Fruit fly (Drosophila melanogaster) whole organism, embryonic: ENCODE measurements around the gene CG9270.

Experiments
- Atf3 ChIP-seq: fragments of 200-800 bp; sonication (Bioruptor generic); optimal IDR thresholded peaks from 3 replicates; lab custom pipeline; 2016; ENCODE audit warnings: missing biosample characterization, missing genetic modification characterization
- Blimp-1 ChIP-seq: fragments of 200-800 bp; sonication (Bioruptor generic); optimal IDR thresholded peaks from 3 replicates; lab custom pipeline; 2018; ENCODE audit warnings: missing biosample characterization, missing genetic modification characterization, mild to moderate bottlenecking, moderate library complexity, missing genetic modification reagents
- CG10366 ChIP-seq: fragments of 200-800 bp; sonication (Bioruptor generic); IDR thresholded peaks from 2 replicates; pipeline ENCODE4 v1.3.6; 2022; ENCODE audit warnings: missing biosample characterization, missing genetic modification characterization
- CG12071 ChIP-seq: fragments of 200-800 bp; sonication (Bioruptor generic); optimal IDR thresholded peaks from 3 replicates; lab custom pipeline; 2018; ENCODE audit warnings: missing biosample characterization, mild to moderate bottlenecking, missing genetic modification characterization
- CG12236 ChIP-seq: fragments of 200-800 bp; sonication (Bioruptor generic); optimal IDR thresholded peaks from 2 replicates; lab custom pipeline; 2016; ENCODE audit warnings: missing biosample characterization, missing genetic modification characterization
- CG12744 ChIP-seq: fragments of 200-800 bp; sonication (Bioruptor generic); optimal IDR thresholded peaks from 2 replicates; lab custom pipeline; 2016; ENCODE audit warnings: missing biosample characterization, missing genetic modification characterization
- CG14441 ChIP-seq: fragments of 200-800 bp; sonication (Bioruptor generic); IDR thresholded peaks from 2 replicates; pipeline ENCODE4 v1.3.6; 2022; ENCODE audit warnings: missing biosample characterization, missing genetic modification characterization
- CG15696 ChIP-seq: fragments of 200-800 bp; sonication (Bioruptor generic); optimal IDR thresholded peaks from 2 replicates; lab custom pipeline; 2019; ENCODE audit warnings: missing biosample characterization, mild to moderate bottlenecking, missing genetic modification characterization, moderate library complexity
- CG1602 ChIP-seq: fragments of 200-800 bp; sonication (Bioruptor generic); optimal IDR thresholded peaks from 3 replicates; lab custom pipeline; 2016; ENCODE audit warnings: missing biosample characterization, missing genetic modification characterization
- CG2889 ChIP-seq: fragments of 200-800 bp; sonication (Bioruptor generic); IDR thresholded peaks from 3 replicates; pipeline ENCODE4 v1.3.6; 2022; ENCODE audit warnings: missing biosample characterization, missing genetic modification characterization
- CG31365 ChIP-seq: fragments of 200-800 bp; sonication (Bioruptor generic); optimal IDR thresholded peaks from 2 replicates; lab custom pipeline; 2018; ENCODE audit warnings: missing biosample characterization, mild to moderate bottlenecking, missing genetic modification characterization
- CG31441 ChIP-seq: fragments of 200-800 bp; sonication (Bioruptor generic); IDR thresholded peaks from 2 replicates; pipeline ENCODE4 v1.3.6; 2022; ENCODE audit warnings: missing biosample characterization, missing genetic modification characterization
- CG34376 ChIP-seq: fragments of 200-800 bp; sonication (Bioruptor generic); optimal IDR thresholded peaks from 2 replicates; lab custom pipeline; 2018; ENCODE audit warnings: missing biosample characterization, mild to moderate bottlenecking, missing genetic modification characterization
- CG4404 ChIP-seq: fragments of 200-800 bp; sonication (Bioruptor generic); IDR thresholded peaks from 2 replicates; pipeline ENCODE4 v1.3.6; 2022; ENCODE audit warnings: missing biosample characterization, missing genetic modification characterization
- CG6272 ChIP-seq: fragments of 200-800 bp; sonication (Bioruptor generic); IDR thresholded peaks from 2 replicates; pipeline ENCODE4 v1.3.6; 2022; ENCODE audit warnings: missing biosample characterization, missing genetic modification characterization
- CG8924 ChIP-seq: fragments of 200-800 bp; optimal IDR thresholded peaks from 3 replicates; lab custom pipeline; 2019; ENCODE audit warnings: missing biosample characterization, mild to moderate bottlenecking, missing genetic modification characterization, moderate library complexity
- D19A ChIP-seq: fragments of 200-800 bp; optimal IDR thresholded peaks from 3 replicates; lab custom pipeline; 2019; ENCODE audit warnings: missing biosample characterization, mild to moderate bottlenecking, missing genetic modification characterization, moderate library complexity
- Dip3 ChIP-seq: fragments of 200-800 bp; sonication (Bioruptor generic); optimal IDR thresholded peaks from 3 replicates; lab custom pipeline; 2016; ENCODE audit warnings: missing biosample characterization, missing genetic modification characterization
- Doc3 ChIP-seq: fragments of 200-800 bp; sonication (Bioruptor generic); IDR thresholded peaks from 3 replicates; pipeline ENCODE4 v1.3.6; 2022; ENCODE audit warnings: missing biosample characterization, missing genetic modification characterization; ENCODE audit not compliant: partially characterized antibody
- HHEX ChIP-seq: fragments of 200-800 bp; sonication (Bioruptor generic); optimal IDR thresholded peaks from 3 replicates; lab custom pipeline; 2017; ENCODE audit warnings: missing biosample characterization, mild to moderate bottlenecking, missing genetic modification characterization, missing genetic modification reagents
- Hr78 ChIP-seq, 2 experiments: fragments of 200-800 bp in 1 of 2; fragments of >200 bp in 1 of 2; sonication (Bioruptor generic) in 1 of 2; optimal IDR thresholded peaks; 2 replicates each; lab custom pipeline; 2017 to 2019; ENCODE audit warnings: missing biosample characterization in 2 of 2, missing genetic modification characterization in 2 of 2, mild to moderate bottlenecking in 1 of 2, moderate library complexity in 1 of 2
- Hsf ChIP-seq: fragments of 200-800 bp; sonication (Bioruptor generic); optimal IDR thresholded peaks from 3 replicates; lab custom pipeline; 2016; ENCODE audit warnings: missing biosample characterization, missing genetic modification characterization
- Jarid2 ChIP-seq: fragments of 200-800 bp; sonication (Bioruptor generic); optimal IDR thresholded peaks from 3 replicates; lab custom pipeline; 2017; ENCODE audit warnings: mild to moderate bottlenecking, missing biosample characterization, missing genetic modification reagents, missing genetic modification characterization
- Lhr ChIP-seq: fragments of 200-800 bp; sonication (Bioruptor generic); optimal IDR thresholded peaks from 3 replicates; lab custom pipeline; 2017; ENCODE audit warnings: mild to moderate bottlenecking, missing biosample characterization, missing genetic modification reagents, missing genetic modification characterization
- NFAT ChIP-seq: fragments of 200-800 bp; sonication (Bioruptor generic); IDR thresholded peaks from 2 replicates; pipeline ENCODE4 v1.3.6; 2022; ENCODE audit warnings: missing biosample characterization, missing genetic modification characterization
- Ptx1 ChIP-seq: fragments of 200-800 bp; sonication (Bioruptor generic); IDR thresholded peaks from 2 replicates; pipeline ENCODE4 v1.3.6; 2022; ENCODE audit warnings: missing biosample characterization, missing genetic modification characterization
- Ravus ChIP-seq: fragments of 200-800 bp; sonication (Bioruptor generic); IDR thresholded peaks from 2 replicates; pipeline ENCODE4 v1.3.6; 2022; ENCODE audit warnings: missing biosample characterization, missing genetic modification characterization
- Side ChIP-seq: fragments of 200-800 bp; sonication (Bioruptor generic); optimal IDR thresholded peaks from 2 replicates; lab custom pipeline; 2016; ENCODE audit warnings: missing biosample characterization, missing genetic modification characterization
- Stat92E ChIP-seq, 3 experiments: fragments of >200 bp in 2 of 3; fragments of 200-800 bp in 1 of 3; sonication (Bioruptor generic) in 1 of 3; optimal IDR thresholded peaks; 2 replicates each; lab custom pipeline; 2017 to 2019; ENCODE audit warnings: missing biosample characterization in 3 of 3, missing genetic modification characterization in 3 of 3, mild to moderate bottlenecking in 1 of 3, moderate library complexity in 1 of 3
- ac ChIP-seq: fragments of 200-800 bp; sonication (Bioruptor generic); optimal IDR thresholded peaks from 3 replicates; lab custom pipeline; 2017; ENCODE audit warnings: missing biosample characterization, mild to moderate bottlenecking, missing genetic modification characterization
- amos ChIP-seq: fragments of 200-800 bp; sonication (Bioruptor generic); IDR thresholded peaks from 2 replicates; pipeline ENCODE4 v1.3.6; 2022; ENCODE audit warnings: missing biosample characterization, missing genetic modification characterization; ENCODE audit not compliant: partially characterized antibody
- bcd ChIP-seq: fragments of 200-800 bp; sonication (Bioruptor generic); optimal IDR thresholded peaks from 2 replicates; lab custom pipeline; 2017; ENCODE audit warnings: missing biosample characterization, mild to moderate bottlenecking, missing genetic modification characterization
- caup ChIP-seq: fragments of 200-800 bp; sonication (Bioruptor generic); optimal IDR thresholded peaks from 3 replicates; lab custom pipeline; 2017; ENCODE audit warnings: missing biosample characterization, mild to moderate bottlenecking, missing genetic modification characterization, moderate library complexity; ENCODE audit not compliant: severe bottlenecking
- corto ChIP-seq: fragments of 200-800 bp; sonication (Bioruptor generic); optimal IDR thresholded peaks from 2 replicates; lab custom pipeline; 2016; ENCODE audit warnings: missing biosample characterization, mild to moderate bottlenecking, missing genetic modification characterization, moderate library complexity
- cwo ChIP-seq: fragments of 200-800 bp; sonication (Bioruptor generic); optimal IDR thresholded peaks from 3 replicates; lab custom pipeline; 2017; ENCODE audit warnings: missing biosample characterization, missing genetic modification characterization, mild to moderate bottlenecking, moderate library complexity, missing genetic modification reagents
- dan ChIP-seq: fragments of 200-800 bp; sonication (Bioruptor generic); IDR thresholded peaks from 2 replicates; pipeline ENCODE4 v1.3.6; 2022; ENCODE audit warnings: missing biosample characterization, missing genetic modification characterization
- dati ChIP-seq: fragments of 200-800 bp; sonication (Bioruptor generic); IDR thresholded peaks from 2 replicates; pipeline ENCODE4 v1.3.6; 2022; ENCODE audit warnings: missing biosample characterization, missing genetic modification characterization
- gfzf ChIP-seq: fragments of 200-800 bp; sonication (Bioruptor generic); optimal IDR thresholded peaks from 2 replicates; lab custom pipeline; 2016; ENCODE audit warnings: missing biosample characterization, mild to moderate bottlenecking, missing genetic modification characterization, moderate library complexity
- h ChIP-seq: fragments of >200 bp; optimal IDR thresholded peaks from 2 replicates; lab custom pipeline; 2017
- hkb ChIP-seq, 2 experiments: fragments of 200-800 bp in 1 of 2; fragments of >200 bp in 1 of 2; sonication (Bioruptor generic) in 1 of 2; IDR thresholded peaks in 1 of 2; optimal IDR thresholded peaks in 1 of 2; 2 replicates each; pipeline versions ENCODE4 v1.3.6 to Lab custom; 2017 to 2022; ENCODE audit warnings: missing biosample characterization in 1 of 2, missing genetic modification characterization in 1 of 2
- lmd ChIP-seq: fragments of 200-800 bp; sonication (Bioruptor generic); IDR thresholded peaks from 2 replicates; pipeline ENCODE4 v1.3.6; 2022; ENCODE audit warnings: missing biosample characterization, missing genetic modification characterization
- nerfin-1 ChIP-seq: fragments of 200-800 bp; sonication (Bioruptor generic); optimal IDR thresholded peaks from 3 replicates; lab custom pipeline; 2019; ENCODE audit warnings: missing biosample characterization, mild to moderate bottlenecking, missing genetic modification characterization, moderate library complexity
- pita ChIP-seq: fragments of 200-800 bp; sonication (Bioruptor generic); optimal IDR thresholded peaks from 2 replicates; lab custom pipeline; 2017; ENCODE audit warnings: missing biosample characterization, mild to moderate bottlenecking, missing genetic modification characterization
- pnt ChIP-seq: fragments of 200-800 bp; sonication (Bioruptor generic); optimal IDR thresholded peaks from 3 replicates; lab custom pipeline; 2016; ENCODE audit warnings: missing biosample characterization, missing genetic modification characterization
- ranshi ChIP-seq: fragments of 200-800 bp; sonication (Bioruptor generic); IDR thresholded peaks from 2 replicates; pipeline ENCODE4 v1.3.6; 2022; ENCODE audit warnings: missing biosample characterization, missing genetic modification characterization
- ro ChIP-seq: fragments of 200-800 bp; sonication (Bioruptor generic); IDR thresholded peaks from 2 replicates; pipeline ENCODE4 v1.3.6; 2022; ENCODE audit warnings: missing biosample characterization, missing genetic modification characterization
- sr ChIP-seq: fragments of 200-800 bp; sonication (Bioruptor generic); IDR thresholded peaks from 3 replicates; pipeline ENCODE4 v1.3.6; 2022; ENCODE audit warnings: missing biosample characterization, missing genetic modification characterization
- zen2 ChIP-seq: fragments of 200-800 bp; sonication (Bioruptor generic); IDR thresholded peaks from 3 replicates; pipeline ENCODE4 v1.3.6; 2022; ENCODE audit warnings: missing biosample characterization, missing genetic modification characterization; ENCODE audit not compliant: partially characterized antibody

Gene CG9270

DNA sequence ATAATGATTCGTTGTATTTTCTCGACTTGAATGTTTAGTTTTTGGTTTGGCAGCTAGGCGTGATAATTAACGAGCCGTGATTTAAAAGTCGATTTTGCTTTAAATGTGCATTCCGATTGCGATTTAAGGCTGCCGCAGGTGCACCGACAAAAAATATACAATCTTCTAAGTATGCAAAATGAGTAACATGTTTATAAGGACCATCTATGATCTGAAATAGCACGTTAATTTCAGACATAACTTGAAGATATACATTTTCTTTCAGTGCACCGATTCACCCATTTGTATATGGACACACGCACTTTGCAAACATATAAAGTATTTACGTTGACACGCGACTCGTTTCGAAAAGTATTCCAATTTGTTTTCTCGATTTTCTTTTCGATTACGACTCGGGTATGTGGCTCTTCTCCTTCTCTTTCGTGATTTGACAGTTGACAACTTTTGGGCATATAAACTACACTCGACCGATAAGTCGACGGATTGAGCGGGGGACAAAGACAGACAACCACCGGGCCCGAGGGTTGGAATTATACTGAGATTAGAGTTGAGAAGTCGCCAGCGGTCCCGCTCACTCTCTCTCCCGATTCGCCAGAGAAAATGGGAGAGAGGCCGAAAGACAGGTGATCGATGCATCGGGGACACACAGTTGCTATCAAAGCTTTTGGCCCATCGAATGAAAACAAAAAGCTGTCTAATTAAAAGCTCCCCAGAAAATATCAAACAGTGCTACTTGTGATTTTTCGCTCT is 43.9 kb downstream of the CG9270 start (continued):
- TF ChIP-seq bcd (GFP tag; lab: Kevin White, UChicago) (peak; percentile 43), CG6272 (GFP tag; lab: Robert Waterston, UW) (no peak), CG31441 (GFP tag; lab: Robert Waterston, UW) (0 out of 2 replicates have a peak, but pooled peaks have one; percentile 46), amos (no peak; the same call in 1 of the 2 replicates), Ravus (GFP tag; lab: Robert Waterston, UW) (peak; percentile 39; the same call in 1 of the 2 replicates), CG31365 (tag; lab: Kevin White, UChicago) (peak; percentile 3), CG8924 (tag; lab: Kevin White, UChicago) (peak; percentile 8), CG15696 (no peak), nerfin-1 (tag; lab: Kevin White, UChicago) (no peak), h (lab: Kevin White, UChicago) (no peak), sr (GFP tag; lab: Robert Waterston, UW) (no peak; the same call in 2 of the 3 replicates), Atf3 (GFP tag; lab: Kevin White, UChicago) (peak; percentile 4), NFAT (no peak), CG12236 (no peak), cwo (GFP tag; lab: Kevin White, UChicago) (peak; percentile 42), corto (GFP tag; lab: Kevin White, UChicago) (no peak), lmd (GFP tag; lab: Robert Waterston, UW) (peak; percentile 35), Hr78 (GFP tag; optimal IDR thresholded peaks at IDR 0.05; lab: Kevin White, UChicago) (peak in 1 of 2 experiments; percentile 29), pnt (GFP tag; lab: Kevin White, UChicago) (peak; percentile 11), CG12744 (GFP tag; lab: Kevin White, UChicago) (no peak), Stat92E (GFP tag; optimal IDR thresholded peaks at IDR 0.05; lab: Kevin White, UChicago) (peak in 1 of 3 experiments; percentile 17), CG1602 (GFP tag; lab: Kevin White, UChicago) (no peak), dan (GFP tag; lab: Robert Waterston, UW) (no peak), ro (GFP tag; lab: Robert Waterston, UW) (no peak), caup (GFP tag; lab: Kevin White, UChicago) (peak; percentile 5), pita (GFP tag; lab: Kevin White, UChicago) (no peak), dati (GFP tag; lab: Robert Waterston, UW) (no peak), HHEX (GFP tag; lab: Kevin White, UChicago) (peak; percentile 19), ranshi (GFP tag; lab: Robert Waterston, UW) (peak; percentile 21; the same call in 1 of the 2 replicates), Dip3 (GFP tag; lab: Kevin White, UChicago) (no peak), Hsf (GFP tag; lab: Kevin White, UChicago) (peak; percentile 14), CG14441 (GFP tag; lab: Robert Waterston, UW) (peak; percentile 29; the same call in 1 of the 2 replicates), Ptx1 (GFP tag; lab: Robert Waterston, UW) (peak; percentile 36; the same call in 1 of the 2 replicates), Blimp-1 (peak; percentile 35), Doc3 (GFP tag; lab: Robert Waterston, UW) (no peak), CG12071 (peak; percentile 35), D19A (peak; percentile 28), CG4404 (GFP tag; lab: Robert Waterston, UW) (no peak), gfzf (GFP tag; lab: Kevin White, UChicago) (no peak), ac (GFP tag; lab: Kevin White, UChicago) (no peak), zen2 (GFP tag; lab: Robert Waterston, UW) (0 out of 3 replicates have a peak, but pooled peaks have one; percentile 15), CG10366 (GFP tag; lab: Robert Waterston, UW) (peak; percentile 41; the same call in 1 of the 2 replicates), Side (GFP tag; lab: Kevin White, UChicago) (no peak), CG2889 (GFP tag; lab: Robert Waterston, UW) (no peak), Jarid2 (GFP tag; lab: Kevin White, UChicago) (peak; percentile 84), CG34376 (peak; percentile 62), hkb (optimal IDR thresholded peaks at IDR 0.05; lab: Kevin White, UChicago) (no peak), hkb (GFP tag; IDR thresholded peaks at IDR 0.05; lab: Robert Waterston, UW) (peak; percentile 31; the same call in 1 of the 2 replicates), Lhr (GFP tag; lab: Kevin White, UChicago) (no peak)
